Fruit fly (Drosophila melanogaster): ENCODE data around the gene Pgcl.

DNA sequence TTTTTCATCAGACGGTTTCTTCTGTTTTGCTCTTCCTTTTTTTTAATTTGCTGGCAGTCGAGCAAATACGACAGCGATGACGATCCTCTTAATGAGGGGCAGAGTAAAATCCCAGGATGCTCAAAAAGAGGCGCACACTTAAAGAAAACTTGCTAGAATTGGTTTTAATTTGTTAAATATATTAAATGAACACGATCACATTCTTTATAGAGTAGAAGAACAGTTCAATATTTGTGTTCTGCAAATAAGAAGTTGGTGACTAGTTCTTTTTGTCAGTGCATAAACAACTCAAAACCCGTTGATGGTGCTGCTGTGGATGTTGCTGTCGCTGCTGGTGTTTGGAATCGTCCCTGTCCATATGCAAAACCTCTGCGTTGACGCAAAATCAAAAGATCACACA, 11.0 kb upstream of the Pgcl start:
- TF ChIP-seq insv (optimal IDR thresholded peaks at IDR 0.05) (no peak), Sin3A (optimal IDR thresholded peaks at IDR 0.05) (no peak), h (optimal IDR thresholded peaks at IDR 0.05) (no peak), Myc (optimal IDR thresholded peaks at IDR 0.05) (no peak), ttk (optimal IDR thresholded peaks at IDR 0.05) (no peak), psq (optimal IDR thresholded peaks at IDR 0.05) (no peak)

Data from Kc167 (cell line).